Fruit fly (Drosophila melanogaster) whole organism, prepupa: ENCODE data around the gene CG31178.

Experiments used
- CG10631 ChIP-seq: fragments of 200-800 bp; sonication (Bioruptor generic); optimal IDR thresholded peaks from 2 replicates; lab custom pipeline; 2016; ENCODE audit warnings: missing biosample characterization, missing genetic modification characterization
- CG11762 ChIP-seq: fragments of 200-800 bp; sonication (Bioruptor generic); optimal IDR thresholded peaks from 3 replicates; lab custom pipeline; 2016; ENCODE audit warnings: missing biosample characterization, missing genetic modification characterization; ENCODE audit not compliant: insufficient read depth
- CG32006 ChIP-seq: fragments of 200-800 bp; sonication (Bioruptor generic); optimal IDR thresholded peaks from 3 replicates; lab custom pipeline; 2017; ENCODE audit warnings: missing biosample characterization, mild to moderate bottlenecking, missing genetic modification characterization
- CG3919 ChIP-seq: fragments of 200-800 bp; sonication (Bioruptor generic); optimal IDR thresholded peaks from 3 replicates; lab custom pipeline; 2016; ENCODE audit warnings: missing biosample characterization, missing genetic modification characterization
- CG7368 ChIP-seq: fragments of 200-800 bp; sonication (Bioruptor generic); optimal IDR thresholded peaks from 3 replicates; lab custom pipeline; 2016; ENCODE audit warnings: missing biosample characterization, missing genetic modification characterization
- Eip78C ChIP-seq: fragments of 200-800 bp; sonication (Bioruptor generic); peaks from one replicate; lab custom pipeline; 2016; ENCODE audit warnings: missing biosample characterization, missing genetic modification characterization
- Eip93F ChIP-seq: fragments of 200-800 bp; sonication (Bioruptor generic); optimal IDR thresholded peaks from 2 replicates; lab custom pipeline; 2016; ENCODE audit warnings: missing biosample characterization, mild to moderate bottlenecking, missing genetic modification characterization
- Ets96B ChIP-seq: fragments of 200-800 bp; optimal IDR thresholded peaks from 2 replicates; lab custom pipeline; 2019; ENCODE audit warnings: missing biosample characterization, mild to moderate bottlenecking, missing genetic modification characterization, moderate library complexity
- Hr4 ChIP-seq: fragments of 200-800 bp; sonication (Bioruptor generic); optimal IDR thresholded peaks from 3 replicates; lab custom pipeline; 2016; ENCODE audit warnings: missing biosample characterization, missing genetic modification characterization
- OdsH ChIP-seq: fragments of 200-800 bp; sonication (Bioruptor generic); optimal IDR thresholded peaks from 3 replicates; lab custom pipeline; 2016; ENCODE audit warnings: missing biosample characterization, missing genetic modification characterization
- Smox ChIP-seq: fragments of 200-800 bp; sonication (Bioruptor generic); optimal IDR thresholded peaks from 3 replicates; lab custom pipeline; 2016; ENCODE audit warnings: missing biosample characterization, missing genetic modification characterization
- eg ChIP-seq: fragments of 200-800 bp; sonication (Bioruptor generic); IDR thresholded peaks from 3 replicates; pipeline ENCODE4 v1.3.6; 2022; ENCODE audit warnings: missing biosample characterization, missing genetic modification characterization
- net ChIP-seq: fragments of 200-800 bp; sonication (Bioruptor generic); optimal IDR thresholded peaks from 3 replicates; lab custom pipeline; 2016; ENCODE audit warnings: missing biosample characterization, missing genetic modification characterization
- pdm3 ChIP-seq: fragments of 200-800 bp; sonication (Bioruptor generic); optimal IDR thresholded peaks from 3 replicates; lab custom pipeline; 2016; ENCODE audit warnings: missing biosample characterization, missing genetic modification characterization
- salr ChIP-seq, 2 experiments: fragments of 200-800 bp; sonication (Bioruptor generic); optimal IDR thresholded peaks; 3 replicates each; lab custom pipeline; 2016 to 2018; ENCODE audit warnings: missing biosample characterization in 2 of 2, missing genetic modification characterization in 2 of 2, mild to moderate bottlenecking in 1 of 2

Gene CG31178

DNA sequence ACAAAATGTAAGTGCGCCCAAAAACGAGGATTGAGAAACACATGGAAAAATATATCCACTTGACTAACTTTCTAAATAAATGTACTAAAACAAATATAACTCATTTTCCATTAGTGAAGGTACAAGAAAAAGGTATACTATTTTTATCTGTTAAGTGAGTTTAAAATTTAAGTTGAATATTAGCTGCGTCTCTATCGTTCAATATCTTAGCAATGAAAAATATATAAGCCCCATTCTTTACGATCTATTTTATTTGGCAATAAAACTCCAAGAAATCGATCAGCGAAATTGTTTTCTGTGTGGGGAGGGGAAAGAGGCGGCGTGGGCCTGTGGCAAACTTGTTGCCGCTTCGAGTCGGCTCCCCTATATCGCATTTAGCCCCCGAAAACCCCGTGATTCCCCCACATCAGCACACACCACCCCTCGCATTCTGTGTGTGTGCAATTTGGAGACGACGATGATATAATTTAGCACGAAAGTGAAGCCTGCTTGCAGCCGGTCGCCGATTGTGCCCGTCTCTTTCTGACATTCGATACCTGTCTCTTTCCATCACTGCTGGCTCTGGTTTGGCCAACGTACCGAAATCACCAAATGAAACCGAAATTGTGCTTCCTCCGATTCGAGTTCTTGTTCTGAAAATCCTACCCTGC, 49.3 kb downstream of the CG31178 start (continued):
- TF ChIP-seq CG11762 (peak; percentile 63), Eip93F (no peak), Hr4 (GFP tag; lab: Kevin White, UChicago) (peak; percentile 6), pdm3 (GFP tag; lab: Kevin White, UChicago) (peak; percentile 77), CG32006 (GFP tag; lab: Kevin White, UChicago) (peak; percentile 68), eg (no peak), Smox (GFP tag; lab: Kevin White, UChicago) (peak; percentile 14), OdsH (GFP tag; lab: Kevin White, UChicago) (peak; percentile 76), Ets96B (peak; percentile 93)

DNA sequence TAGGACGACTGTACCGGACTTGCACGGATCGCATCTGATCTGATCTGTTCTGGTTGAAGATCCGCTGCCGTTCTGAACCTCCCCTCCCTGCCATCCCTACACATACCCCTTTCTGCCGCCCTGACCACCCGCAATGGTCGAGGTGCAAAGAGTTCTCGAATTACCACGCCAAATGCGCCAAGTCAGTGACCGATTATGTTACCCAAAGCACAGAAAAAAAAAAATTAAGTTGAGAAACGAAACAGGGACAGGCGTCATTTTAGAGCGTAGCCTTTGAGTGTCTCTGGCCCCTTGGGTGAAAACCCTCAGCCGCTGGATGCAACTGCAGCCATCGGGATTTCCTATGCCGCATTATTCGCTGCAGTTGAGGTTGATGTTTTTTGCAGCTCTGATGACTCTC, 50.2 kb downstream of the CG31178 start:
- no peak for TF ChIP-seq CG10631 (GFP tag; lab: Kevin White, UChicago)
- TF ChIP-seq CG3919 (GFP tag; lab: Kevin White, UChicago), result no peak
- TF ChIP-seq Eip93F, result no peak
- TF ChIP-seq net (GFP tag; lab: Kevin White, UChicago), result no peak
- TF ChIP-seq Eip78C (GFP tag; lab: Kevin White, UChicago), result peak; percentile 28
- no peak for TF ChIP-seq CG32006 (GFP tag; lab: Kevin White, UChicago)
- TF ChIP-seq CG7368 (GFP tag; lab: Kevin White, UChicago), result no peak
- TF ChIP-seq salr (GFP tag; optimal IDR thresholded peaks at IDR 0.05; lab: Kevin White, UChicago), result no peak
